Fruit fly (Drosophila melanogaster): ENCODE results near the gene Arpc1.

Arpc1 gene

DNA sequence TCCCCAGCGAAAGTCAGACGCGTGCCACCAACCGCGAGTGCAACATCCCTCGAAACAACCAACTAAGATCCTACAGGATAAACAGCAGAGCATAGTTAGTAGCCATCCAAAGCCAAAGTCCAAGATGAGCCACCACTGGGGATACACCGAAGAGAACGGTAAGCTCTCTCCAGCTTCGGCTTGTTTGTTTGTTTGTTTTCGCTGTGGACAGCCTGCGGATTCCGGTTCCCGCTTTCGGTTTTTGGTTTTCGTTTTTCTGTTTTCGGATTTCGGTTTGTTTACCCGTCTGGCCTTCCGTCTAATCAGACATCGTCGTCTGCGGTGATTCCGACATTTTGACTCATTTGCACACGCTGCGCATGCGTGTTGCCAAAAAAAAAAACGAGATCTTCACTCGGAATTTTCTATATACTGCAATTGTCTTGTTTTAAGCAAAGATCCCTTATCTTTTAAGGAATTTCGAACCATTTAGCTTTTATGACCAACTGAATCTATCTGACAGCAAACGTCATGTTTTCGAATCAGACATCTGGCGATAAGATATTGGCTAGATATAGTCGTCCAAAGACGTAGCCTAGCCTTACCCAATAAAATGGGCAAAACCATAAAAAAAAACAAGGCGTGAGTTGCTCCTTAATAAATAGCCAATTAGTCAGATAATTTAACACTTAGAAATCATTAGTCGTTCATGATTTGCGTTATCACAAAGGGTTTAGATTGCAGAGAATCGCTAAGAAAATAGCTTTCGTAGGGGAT, 25.6 kb downstream of the Arpc1 start:
- no peak for TF ChIP-seq noc (tag; optimal IDR thresholded peaks at IDR 0.05)

dm6 chr2L:13803032-13803661, 26.4 kb downstream of the Arpc1 start, which contains the start of gene CAH1:
Gene CAH1 (plus strand): TSS chr2L:13803626.
- no peak for TF ChIP-seq noc (tag; optimal IDR thresholded peaks at IDR 0.05)

dm6 chr2L:13802075-13802639, 27.4 kb downstream of the Arpc1 start:
- no peak for TF ChIP-seq noc (tag; optimal IDR thresholded peaks at IDR 0.05)

dm6 chr2L:13801166-13801565, 28.4 kb downstream of the Arpc1 start:
- TF ChIP-seq noc (tag; optimal IDR thresholded peaks at IDR 0.05), result peak; percentile 46

dm6 chr2L:13793405-13793804, 36.1 kb downstream of the Arpc1 start, which contains the start of gene Sec71:
Gene Sec71 (plus strand): TSS chr2L:13793521.
- no peak for TF ChIP-seq noc (tag; optimal IDR thresholded peaks at IDR 0.05)

DNA sequence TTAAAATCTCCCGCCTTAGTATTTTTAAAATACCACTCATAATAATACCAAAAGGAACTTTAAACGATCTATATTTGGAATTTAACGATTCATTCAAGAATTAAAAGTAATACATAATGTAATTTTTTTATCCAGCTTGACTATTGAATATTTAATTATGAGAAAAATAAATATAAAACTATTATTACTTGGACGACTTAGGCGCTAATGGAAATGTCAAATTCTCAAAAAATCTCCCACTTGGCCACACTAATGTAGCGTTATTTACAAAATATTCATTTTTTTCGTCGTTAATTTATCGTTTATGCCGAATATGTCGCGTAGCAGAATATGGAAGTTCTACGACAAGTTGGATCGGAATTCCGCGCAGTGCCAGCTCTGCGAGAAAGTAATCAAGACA, 38.8 kb downstream of the Arpc1 start, which contains the start of gene CG16863:
TSS of gene CG16863 (plus strand) at position 245 of the 400 bp plus-strand sequence.
- no peak for TF ChIP-seq noc (tag; optimal IDR thresholded peaks at IDR 0.05)

DNA sequence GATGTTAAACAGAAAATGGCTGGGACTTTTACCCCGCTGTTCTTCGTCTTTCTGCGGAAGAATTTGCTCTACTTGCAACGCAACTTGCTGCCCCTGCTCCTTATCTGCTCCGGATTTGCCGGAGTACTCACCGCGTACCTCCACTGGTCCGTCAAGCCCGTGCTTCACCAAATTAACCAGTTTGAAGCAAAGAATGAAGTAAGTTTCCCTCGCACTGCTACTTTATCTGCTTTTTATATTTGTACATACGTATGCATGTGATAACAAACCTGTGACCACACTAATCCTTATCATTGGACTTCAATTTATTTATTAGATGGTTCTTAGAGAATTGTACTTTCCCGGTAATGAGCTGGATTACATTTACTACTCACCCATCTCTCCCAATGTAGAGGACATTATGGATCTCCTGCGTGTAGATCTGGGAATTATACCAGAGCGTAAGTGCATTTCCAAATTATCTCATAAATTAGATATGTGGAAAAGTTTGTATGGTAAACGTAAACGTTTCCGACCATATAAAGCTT, 45.3 kb downstream of the Arpc1 start, which contains the start of gene CG16890:
TSS of gene CG16890 (minus strand) at position 184 of the 527 bp plus-strand sequence.
- TF ChIP-seq noc (tag; optimal IDR thresholded peaks at IDR 0.05), result peak; percentile 10

DNA sequence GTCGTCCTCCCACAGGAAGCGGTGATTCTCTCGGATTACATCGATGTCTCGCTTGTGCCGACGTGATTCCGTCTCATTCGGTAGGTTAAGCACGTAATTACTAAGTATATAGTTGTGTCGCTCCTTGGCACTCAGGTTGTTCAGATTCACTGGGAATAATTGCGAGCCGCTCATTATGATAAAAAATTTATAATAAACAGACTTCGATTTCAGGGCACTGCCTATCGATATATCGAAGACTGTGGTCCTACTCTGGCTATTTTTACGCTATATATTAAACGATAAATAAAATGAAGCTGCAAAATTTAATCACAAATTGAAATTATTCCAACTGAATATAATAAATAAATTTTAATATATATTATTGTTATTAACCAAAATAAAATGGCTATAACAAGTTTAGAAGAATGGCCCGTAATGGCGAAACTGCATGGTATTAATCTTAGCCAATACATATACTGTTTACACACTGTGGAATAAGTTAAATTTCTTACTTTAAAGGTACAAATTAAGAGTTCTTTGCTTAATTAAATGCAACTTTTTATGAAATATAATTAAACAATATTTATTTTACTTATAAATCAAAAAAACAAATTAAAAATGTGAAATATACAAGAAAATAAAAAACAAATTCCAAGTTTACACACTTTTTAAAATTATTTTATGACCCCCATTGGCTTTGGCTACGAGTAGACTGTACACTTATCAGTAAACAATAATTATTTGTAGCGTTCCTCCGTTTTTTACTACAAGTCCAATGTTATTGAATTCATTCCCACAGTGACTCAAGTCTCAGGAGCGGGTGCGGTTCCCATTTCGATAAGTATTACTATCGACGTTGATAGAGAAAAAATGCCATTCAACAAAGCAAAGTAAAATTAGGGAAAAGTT, 46.0 kb downstream of the Arpc1 start, which contains the start of gene Eato:
TSS of gene Eato (plus strand) at position 821 of the 891 bp plus-strand sequence.
- no peak for TF ChIP-seq noc (tag; optimal IDR thresholded peaks at IDR 0.05)

dm6 chr2L:13780109-13780947, 49.2 kb downstream of the Arpc1 start, which contains the start of the genes CG9008 and p38b:
Gene CG9008 (minus strand): TSS chr2L:13780165.
Gene p38b (plus strand): TSS chr2L:13780689.
- peak; percentile 92 for TF ChIP-seq noc (tag; optimal IDR thresholded peaks at IDR 0.05)

dm6 chr2L:13779795-13780108, 49.8 kb downstream of the Arpc1 start:
- no peak for TF ChIP-seq noc (tag; optimal IDR thresholded peaks at IDR 0.05)

dm6 chr2L:13779162-13779561, 50.4 kb downstream of the Arpc1 start:
- TF ChIP-seq noc (tag; optimal IDR thresholded peaks at IDR 0.05), result no peak

- TF ChIP-seq noc (tag; optimal IDR thresholded peaks at IDR 0.05), result no peak
These were observed 50.9 kb downstream of the Arpc1 start for dm6 chr2L:13778648-13779047.

All from whole organism, larva.